Worm (Caenorhabditis elegans) whole organism, L3 larva: ENCODE measurements around the gene dct-16.

Experiments
- R02D3.7 ChIP-seq: fragments of 150-350 bp; optimal IDR thresholded peaks from 2 replicates; lab custom pipeline; 2014; ENCODE audit warnings: missing biosample characterization, missing genetic modification characterization
- aly-2 ChIP-seq: fragments of 150-350 bp; optimal IDR thresholded peaks from 2 replicates; lab custom pipeline; 2014; ENCODE audit warnings: missing biosample characterization, missing genetic modification characterization
- ceh-82 ChIP-seq: fragments of 150-350 bp; optimal IDR thresholded peaks from 2 replicates; lab custom pipeline; 2014; ENCODE audit warnings: missing biosample characterization, missing genetic modification characterization
- elt-2 ChIP-seq: sonication (generic microtip); optimal IDR thresholded peaks from 2 replicates; lab custom pipeline; 2016; ENCODE audit warnings: missing genetic modification reagents, mild to moderate bottlenecking, missing genetic modification characterization, missing compliant biosample characterization
- elt-3 ChIP-seq, 3 experiments: fragments of 150-350 bp in 1 of 3; sonication (generic microtip) in 2 of 3; optimal IDR thresholded peaks; 2 replicates in 2 of 3; 4 replicates in 1 of 3; lab custom pipeline; 2014 to 2017; ENCODE audit warnings: missing biosample characterization in 3 of 3, missing genetic modification characterization in 3 of 3
- eor-1 ChIP-seq, 2 experiments: fragments of 150-350 bp; optimal IDR thresholded peaks; 2 replicates each; lab custom pipeline; 2014 to 2018; ENCODE audit warnings: missing biosample characterization in 2 of 2, missing genetic modification characterization in 2 of 2
- fos-1 ChIP-seq: fragments of 150-350 bp; optimal IDR thresholded peaks from 2 replicates; lab custom pipeline; 2014; ENCODE audit warnings: missing biosample characterization, missing genetic modification characterization
- nhr-23 ChIP-seq: fragments of 150-350 bp; optimal IDR thresholded peaks from 2 replicates; lab custom pipeline; 2014; ENCODE audit warnings: missing biosample characterization, missing genetic modification reagents, missing genetic modification characterization
- nhr-25 ChIP-seq: sonication (generic microtip); optimal IDR thresholded peaks from 2 replicates; lab custom pipeline; 2017; ENCODE audit warnings: missing biosample characterization, missing genetic modification characterization
- pqm-1 ChIP-seq: fragments of 150-350 bp; optimal IDR thresholded peaks from 2 replicates; lab custom pipeline; 2017; ENCODE audit warnings: missing biosample characterization, missing genetic modification characterization, inconsistent platforms
- snpc-4 ChIP-seq: fragments of 150-350 bp; optimal IDR thresholded peaks from 2 replicates; lab custom pipeline; 2014; ENCODE audit warnings: missing biosample characterization, missing genetic modification characterization

DNA sequence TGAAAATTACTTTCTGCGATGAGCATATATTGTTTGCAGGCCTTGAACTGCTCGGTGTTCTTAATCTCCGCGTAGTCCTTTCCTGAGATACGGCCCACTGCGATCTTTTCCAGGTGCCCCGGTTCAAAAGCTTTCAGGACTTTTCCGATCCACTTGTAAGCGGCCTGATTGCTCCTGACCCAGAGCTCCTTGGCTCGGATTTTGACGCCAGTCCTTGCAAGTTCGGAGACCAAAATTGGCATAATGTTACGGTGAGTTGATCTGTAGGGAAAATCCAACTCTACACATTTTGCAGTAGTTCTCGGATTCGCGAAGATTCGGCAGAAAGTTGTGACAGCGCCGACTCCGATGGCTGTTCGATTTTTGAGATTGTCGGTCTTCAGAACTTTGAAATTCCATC lies 18.1 kb upstream of the dct-16 start:
- no peak for TF ChIP-seq snpc-4 (tag; lab: Kevin White, UChicago)
- no peak for TF ChIP-seq elt-2
- TF ChIP-seq ceh-82 (tag; lab: Kevin White, UChicago) = no peak
- TF ChIP-seq aly-2 (tag; lab: Kevin White, UChicago) = no peak
- TF ChIP-seq nhr-23 (tag; lab: Kevin White, UChicago) = no peak
- no peak for TF ChIP-seq elt-3 (tag; optimal IDR thresholded peaks at IDR 0.05; lab: Kevin White, UChicago)
- TF ChIP-seq nhr-25 (tag; lab: Kevin White, UChicago) = no peak
- TF ChIP-seq eor-1 (tag; optimal IDR thresholded peaks at IDR 0.05; lab: Kevin White, UChicago) = no peak
- TF ChIP-seq pqm-1 (tag; lab: Kevin White, UChicago) = no peak
- TF ChIP-seq R02D3.7 (tag; lab: Kevin White, UChicago) = no peak
- no peak for TF ChIP-seq fos-1 (tag; lab: Kevin White, UChicago)
